Worm (Caenorhabditis elegans): ENCODE results near the gene T01D1.4.

T01D1.4 gene

ce11 chrII:129770-130169, 49.1 kb downstream of the T01D1.4 start:
- peak; percentile 89 for TF ChIP-seq dsc-1 (tag; optimal IDR thresholded peaks at IDR 0.05)
- no peak for TF ChIP-seq mab-9 (GFP tag; IDR thresholded peaks at IDR 0.05)
- TF ChIP-seq fkh-4 (tag; optimal IDR thresholded peaks at IDR 0.05; ENCODE audit: borderline replicate concordance): peak; percentile 63
- no peak for TF ChIP-seq nhr-12 (tag; optimal IDR thresholded peaks at IDR 0.05)

- TF ChIP-seq mep-1 (tag; optimal IDR thresholded peaks at IDR 0.05) (no peak), ceh-8 (GFP tag; optimal IDR thresholded peaks at IDR 0.05) (no peak), dpl-1 (GFP tag; optimal IDR thresholded peaks at IDR 0.05) (no peak), skn-1 (tag; optimal IDR thresholded peaks at IDR 0.05) (no peak), nhr-76 (tag; optimal IDR thresholded peaks at IDR 0.05) (no peak), hpl-2 (GFP tag; optimal IDR thresholded peaks at IDR 0.05) (no peak), nhr-11 (tag; optimal IDR thresholded peaks at IDR 0.05) (no peak), nhr-20 (tag; optimal IDR thresholded peaks at IDR 0.05) (no peak), hlh-17 (GFP tag; optimal IDR thresholded peaks at IDR 0.05; ENCODE audit: borderline replicate concordance) (no peak), ceh-90 (tag; optimal IDR thresholded peaks at IDR 0.05) (no peak), nhr-84 (tag; optimal IDR thresholded peaks at IDR 0.05) (no peak), lin-35 (GFP tag; optimal IDR thresholded peaks at IDR 0.05) (no peak), fos-1 (tag; optimal IDR thresholded peaks at IDR 0.05) (no peak), sox-4 (tag; optimal IDR thresholded peaks at IDR 0.05) (no peak), jun-1 (tag; optimal IDR thresholded peaks at IDR 0.05) (no peak), mab-9 (GFP tag; IDR thresholded peaks at IDR 0.05) (no peak)
Measured at ce11 chrII:128929-129328, 50.0 kb downstream of the T01D1.4 start, which contains the start of gene srd-3. Gene srd-3 (minus strand): TSS chrII:129029.

All from whole organism, L1 larva.